Fruit fly (Drosophila melanogaster) S2 (cell line): ENCODE results near the gene CG1983.

Experiments
- CG8478 ChIP-seq: fragments of >200 bp; optimal IDR thresholded peaks from 2 replicates; lab custom pipeline; 2018
- CTCF ChIP-seq, 2 experiments: fragments of >200 bp; optimal IDR thresholded peaks; 2 replicates each; lab custom pipeline; 2018

dm6 chr3R:30193826-30194225 lies 16.3 kb upstream of the CG1983 start:
- TF ChIP-seq CTCF (optimal IDR thresholded peaks at IDR 0.05; lab: Kevin White, UChicago): no peak
- no peak for TF ChIP-seq CG8478 (lab: Kevin White, UChicago)
